Fruit fly (Drosophila melanogaster): Measurements from ENCODE around the gene Mp.

The Mp gene

DNA sequence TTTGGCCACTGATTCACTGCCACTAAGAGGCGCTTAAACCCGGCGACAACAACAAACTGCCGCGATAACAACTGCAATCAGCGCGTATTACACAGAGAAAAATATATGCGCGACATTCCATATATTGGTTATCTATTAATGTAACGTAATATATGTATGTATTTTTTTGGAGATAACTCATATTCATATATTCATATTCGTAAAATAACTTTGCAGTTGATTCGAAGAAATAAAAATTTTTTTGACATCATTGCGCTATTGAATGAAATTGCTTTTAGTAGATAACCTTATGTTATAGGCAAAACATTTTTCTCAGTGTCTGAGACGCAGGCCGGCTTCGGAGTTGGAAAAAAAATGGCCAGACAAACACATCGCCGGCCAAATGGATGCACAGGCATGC, 1.7 kb upstream of the Mp start (continued):
- TF ChIP-seq tna (GFP tag; IDR thresholded peaks at IDR 0.05; ENCODE audit: partially characterized antibody) = no peak
- TF ChIP-seq peb (GFP tag; IDR thresholded peaks at IDR 0.05) = no peak
- no peak for TF ChIP-seq NK7.1 (GFP tag; optimal IDR thresholded peaks at IDR 0.05)
- TF ChIP-seq sug (tag; optimal IDR thresholded peaks at IDR 0.05) = no peak
- TF ChIP-seq schlank (tag; optimal IDR thresholded peaks at IDR 0.05) = no peak
- no peak for TF ChIP-seq her (GFP tag; optimal IDR thresholded peaks at IDR 0.05)
- no peak for TF ChIP-seq CG17802 (tag; optimal IDR thresholded peaks at IDR 0.05)
- TF ChIP-seq nom (GFP tag; optimal IDR thresholded peaks at IDR 0.05) = no peak
- peak; percentile 28 for TF ChIP-seq CG13424 (tag; optimal IDR thresholded peaks at IDR 0.05)
- TF ChIP-seq lab (GFP tag; optimal IDR thresholded peaks at IDR 0.05) = peak; percentile 21
- peak; percentile 34 for TF ChIP-seq Oli (tag; optimal IDR thresholded peaks at IDR 0.05)
- peak; percentile 43 for TF ChIP-seq CoRest (tag; optimal IDR thresholded peaks at IDR 0.05)
- TF ChIP-seq CG8388 (GFP tag; optimal IDR thresholded peaks at IDR 0.05) = no peak
- no peak for TF ChIP-seq crc (GFP tag; optimal IDR thresholded peaks at IDR 0.05)
- no peak for TF ChIP-seq dpn (GFP tag; optimal IDR thresholded peaks at IDR 0.05)
- no peak for TF ChIP-seq CG4820 (GFP tag; optimal IDR thresholded peaks at IDR 0.05)
- no peak for TF ChIP-seq sd (tag; optimal IDR thresholded peaks at IDR 0.05)
- TF ChIP-seq gem (tag; optimal IDR thresholded peaks at IDR 0.05) = peak; percentile 41
- peak; percentile 41 for TF ChIP-seq phol (tag; optimal IDR thresholded peaks at IDR 0.05)
- no peak for TF ChIP-seq CG3065 (GFP tag; optimal IDR thresholded peaks at IDR 0.05)
- no peak for TF ChIP-seq CG2875 (GFP tag; optimal IDR thresholded peaks at IDR 0.05)
- no peak for TF ChIP-seq twi (tag; optimal IDR thresholded peaks at IDR 0.05)
- TF ChIP-seq CG16815 (GFP tag; optimal IDR thresholded peaks at IDR 0.05) = no peak
- TF ChIP-seq CG10321 (GFP tag; IDR thresholded peaks at IDR 0.05) = no peak
- TF ChIP-seq Mrtf (GFP tag; IDR thresholded peaks at IDR 0.05) = no peak
- no peak for TF ChIP-seq CG10462 (GFP tag; optimal IDR thresholded peaks at IDR 0.05)
- no peak for TF ChIP-seq CG17912 (GFP tag; optimal IDR thresholded peaks at IDR 0.05)
- no peak for TF ChIP-seq fd3F (GFP tag; optimal IDR thresholded peaks at IDR 0.05)
- TF ChIP-seq NC2α (GFP tag; optimal IDR thresholded peaks at IDR 0.05) = no peak
- no peak for TF ChIP-seq zfh2 (GFP tag; optimal IDR thresholded peaks at IDR 0.05)
- no peak for TF ChIP-seq cg (GFP tag; optimal IDR thresholded peaks at IDR 0.05)
- TF ChIP-seq Fer2 (tag; optimal IDR thresholded peaks at IDR 0.05) = no peak
- TF ChIP-seq Sox102F (GFP tag; optimal IDR thresholded peaks at IDR 0.05) = peak; percentile 30
- no peak for TF ChIP-seq MBD-R2 (GFP tag; IDR thresholded peaks at IDR 0.05)
- TF ChIP-seq dati (GFP tag; IDR thresholded peaks at IDR 0.05) = no peak
- TF ChIP-seq hbn (GFP tag; IDR thresholded peaks at IDR 0.05; ENCODE audit: partially characterized antibody) = no peak
- no peak for TF ChIP-seq stc (GFP tag; IDR thresholded peaks at IDR 0.05)
- TF ChIP-seq CG11504 (tag; optimal IDR thresholded peaks at IDR 0.05) = peak; percentile 61
- TF ChIP-seq dmrt11E (tag; optimal IDR thresholded peaks at IDR 0.05) = no peak
- TF ChIP-seq Asciz (GFP tag; optimal IDR thresholded peaks at IDR 0.05) = no peak
- TF ChIP-seq unpg (GFP tag; optimal IDR thresholded peaks at IDR 0.05) = peak; percentile 23
- no peak for TF ChIP-seq CG17385 (GFP tag; optimal IDR thresholded peaks at IDR 0.05)
- no peak for TF ChIP-seq p53 (GFP tag; optimal IDR thresholded peaks at IDR 0.05)
- 0 out of 3 replicates have a peak, but pooled peaks have one; percentile 21 for TF ChIP-seq otp (GFP tag; IDR thresholded peaks at IDR 0.05)
- TF ChIP-seq CG2116 (GFP tag; optimal IDR thresholded peaks at IDR 0.05) = no peak
- TF ChIP-seq ash1 (GFP tag; optimal IDR thresholded peaks at IDR 0.05) = no peak
- no peak for TF ChIP-seq CG6854 (GFP tag; optimal IDR thresholded peaks at IDR 0.05)
- TF ChIP-seq Doc3 (GFP tag; IDR thresholded peaks at IDR 0.05; ENCODE audit: partially characterized antibody) = no peak
- peak; percentile 14 for TF ChIP-seq ind (GFP tag; optimal IDR thresholded peaks at IDR 0.05)
- no peak for TF ChIP-seq CG9727 (GFP tag; optimal IDR thresholded peaks at IDR 0.05)
- no peak for TF ChIP-seq CG18011 (GFP tag; optimal IDR thresholded peaks at IDR 0.05)
